Worm (Caenorhabditis elegans) whole organism, L2 larva: Measurements from ENCODE around the gene T23E7.2.

Experiments
- aly-2 ChIP-seq: fragments of 150-350 bp; optimal IDR thresholded peaks from 2 replicates; lab custom pipeline; 2014; ENCODE audit warnings: missing biosample characterization, missing genetic modification characterization
- dmd-4 ChIP-seq: sonication (generic microtip); optimal IDR thresholded peaks from 2 replicates; lab custom pipeline; 2017; ENCODE audit warnings: missing biosample characterization, missing genetic modification characterization
- fos-1 ChIP-seq: fragments of 150-350 bp; optimal IDR thresholded peaks from 2 replicates; lab custom pipeline; 2014; ENCODE audit warnings: missing biosample characterization, missing genetic modification characterization
- lin-13 ChIP-seq: fragments of 150-350 bp; optimal IDR thresholded peaks from 2 replicates; lab custom pipeline; 2014; ENCODE audit warnings: missing biosample characterization, missing genetic modification reagents, missing genetic modification characterization
- lin-39 ChIP-seq: fragments of 150-350 bp; optimal IDR thresholded peaks from 2 replicates; lab custom pipeline; 2014; ENCODE audit warnings: missing biosample characterization, missing genetic modification reagents, missing genetic modification characterization
- nhr-11 ChIP-seq: fragments of 150-350 bp; optimal IDR thresholded peaks from 2 replicates; lab custom pipeline; 2014; ENCODE audit warnings: missing biosample characterization, missing genetic modification characterization
- nhr-237 ChIP-seq: fragments of 150-350 bp; optimal IDR thresholded peaks from 2 replicates; lab custom pipeline; 2014; ENCODE audit warnings: missing biosample characterization, missing genetic modification characterization
- nhr-25 ChIP-seq: fragments of 150-350 bp; sonication (generic microtip); optimal IDR thresholded peaks from 3 replicates; lab custom pipeline; 2014; ENCODE audit warnings: missing biosample characterization, missing genetic modification characterization
- ztf-11 ChIP-seq: sonication (generic microtip); optimal IDR thresholded peaks from 2 replicates; lab custom pipeline; 2017; ENCODE audit warnings: missing biosample characterization, missing genetic modification characterization

- no peak for TF ChIP-seq dmd-4
- TF ChIP-seq lin-39 (tag; lab: Kevin White, UChicago), result no peak
- TF ChIP-seq nhr-11 (tag; lab: Kevin White, UChicago), result no peak
- no peak for TF ChIP-seq lin-13
- TF ChIP-seq ztf-11 (tag; lab: Kevin White, UChicago), result no peak
- TF ChIP-seq nhr-237, result no peak
- no peak for TF ChIP-seq fos-1 (tag; lab: Kevin White, UChicago)
- TF ChIP-seq aly-2 (tag; lab: Kevin White, UChicago), result no peak
- TF ChIP-seq nhr-25 (tag; lab: Kevin White, UChicago), result no peak
Measured at ce11 chrX:17682280-17682679, 11.5 kb downstream of the T23E7.2 start.
